Worm (Caenorhabditis elegans) whole organism, midembryonic: ENCODE results near the gene ZK262.2.

Source experiments
- cog-1 ChIP-seq: sonication (generic microtip); optimal IDR thresholded peaks from 2 replicates; lab custom pipeline; 2016; ENCODE audit warnings: missing genetic modification characterization, missing compliant biosample characterization
- ref-1 ChIP-seq: fragments of 200-800 bp; sonication (Bioruptor generic); conservative IDR thresholded peaks from 2 replicates; pipeline ENCODE4 v1.3.6; 2022; ENCODE audit warnings: missing genetic modification reagents, missing genetic modification characterization, missing compliant biosample characterization
- ztf-23 ChIP-seq: fragments of 200-800 bp; sonication (Bioruptor generic); IDR thresholded peaks from 2 replicates; pipeline ENCODE4 v1.3.6; 2022; ENCODE audit warnings: missing genetic modification reagents, missing genetic modification characterization, missing compliant biosample characterization
- ztf-29 ChIP-seq: fragments of 200-800 bp; sonication (Bioruptor generic); IDR thresholded peaks from 2 replicates; pipeline ENCODE4 v1.3.6; 2022; ENCODE audit warnings: missing genetic modification reagents, missing genetic modification characterization, missing compliant biosample characterization

DNA sequence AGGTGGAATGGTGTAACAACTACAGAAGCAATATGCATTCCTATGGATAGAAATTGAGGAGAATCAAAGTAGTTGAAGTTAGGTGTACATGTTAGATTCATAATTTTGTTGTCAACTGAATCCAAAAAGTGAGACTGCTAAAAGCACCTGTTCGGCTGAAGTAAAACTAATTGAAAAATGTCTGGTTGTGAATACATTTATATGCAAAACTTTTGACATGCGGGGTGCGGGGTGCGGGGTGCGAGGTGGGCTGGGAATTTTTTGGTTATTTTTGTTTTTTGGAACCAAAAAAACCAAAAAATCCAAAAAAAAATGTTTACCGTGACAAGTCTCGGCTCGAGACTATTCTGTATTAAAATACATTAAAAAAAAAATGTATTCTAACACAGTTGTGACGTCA, 2.6 kb downstream of the ZK262.2 start, which contains the start of gene srh-207:
- no peak for TF ChIP-seq ztf-29 (GFP tag; lab: Robert Waterston, UW)
- TF ChIP-seq cog-1 (tag; lab: Kevin White, UChicago): no peak
- no peak for TF ChIP-seq ztf-23 (GFP tag; lab: Robert Waterston, UW)
- no peak for TF ChIP-seq ref-1
